Worm (Caenorhabditis elegans) whole organism, early embryonic: ENCODE measurements around the gene mca-2.

Experiments
- B0310.2 ChIP-seq: sonication (generic microtip); optimal IDR thresholded peaks from 2 replicates; lab custom pipeline; 2016; ENCODE audit warnings: mild to moderate bottlenecking, missing genetic modification characterization, missing compliant biosample characterization
- F13C5.2 ChIP-seq: sonication (generic microtip); optimal IDR thresholded peaks from 2 replicates; lab custom pipeline; 2017; ENCODE audit warnings: mild to moderate bottlenecking, missing genetic modification characterization, inconsistent platforms, missing compliant biosample characterization
- aly-1 ChIP-seq: sonication (generic microtip); optimal IDR thresholded peaks from 2 replicates; lab custom pipeline; 2016; ENCODE audit warnings: missing genetic modification characterization, missing compliant biosample characterization
- ama-1 ChIP-seq: fragments of 150-350 bp; optimal IDR thresholded peaks from 2 replicates; lab custom pipeline; 2014
- ceh-36 ChIP-seq: sonication (generic microtip); optimal IDR thresholded peaks from 2 replicates; lab custom pipeline; 2016; ENCODE audit warnings: missing genetic modification characterization, inconsistent platforms, missing compliant biosample characterization
- hnd-1 ChIP-seq: sonication (generic microtip); optimal IDR thresholded peaks from 2 replicates; lab custom pipeline; 2016; ENCODE audit warnings: missing genetic modification characterization, missing compliant biosample characterization
- scrt-1 ChIP-seq: fragments of 200-800 bp; sonication (Bioruptor generic); IDR thresholded peaks from 2 replicates; pipeline ENCODE4 v1.3.6; 2022; ENCODE audit warnings: missing genetic modification characterization, missing compliant biosample characterization
- sea-1 ChIP-seq: fragments of 200-800 bp; sonication (Bioruptor generic); conservative IDR thresholded peaks from 2 replicates; pipeline ENCODE4 v1.3.6; 2022; ENCODE audit warnings: missing genetic modification characterization, missing compliant biosample characterization
- tbx-11 ChIP-seq: fragments of 200-800 bp; sonication (Bioruptor generic); IDR thresholded peaks from 2 replicates; pipeline ENCODE4 v1.3.6; 2022; ENCODE audit warnings: missing genetic modification characterization, missing compliant biosample characterization
- tbx-37 ChIP-seq: fragments of 200-800 bp; sonication (Bioruptor generic); conservative IDR thresholded peaks from 2 replicates; pipeline ENCODE4 v1.3.6; 2022; ENCODE audit warnings: missing genetic modification reagents, missing genetic modification characterization, missing compliant biosample characterization
- tra-4 ChIP-seq: sonication (generic microtip); optimal IDR thresholded peaks from 2 replicates; lab custom pipeline; 2017; ENCODE audit warnings: missing genetic modification characterization, missing compliant biosample characterization

ce11 chrIV:2057462-2057861, 26.4 kb upstream of the mca-2 start:
- no peak for TF ChIP-seq scrt-1 (GFP tag; lab: Robert Waterston, UW)
- no peak for TF ChIP-seq B0310.2 (tag; lab: Kevin White, UChicago)
- TF ChIP-seq sea-1 (GFP tag; lab: Robert Waterston, UW), result no peak
- TF ChIP-seq tra-4 (tag; lab: Kevin White, UChicago), result no peak
- no peak for TF ChIP-seq F13C5.2 (tag; lab: Kevin White, UChicago)
- no peak for TF ChIP-seq ama-1 (lab: Kevin White, UChicago)
- no peak for TF ChIP-seq hnd-1 (tag; lab: Kevin White, UChicago)
- TF ChIP-seq aly-1 (tag; lab: Kevin White, UChicago), result no peak
- TF ChIP-seq tbx-11 (GFP tag; lab: Robert Waterston, UW), result no peak
- no peak for TF ChIP-seq ceh-36 (tag; lab: Kevin White, UChicago)
- no peak for TF ChIP-seq tbx-37 (GFP tag; lab: Robert Waterston, UW)
